Fruit fly (Drosophila melanogaster): Measurements from ENCODE around the gene CG42716.

CG42716 gene

dm6 chr3L:16043045-16043781 lies 9.6 kb downstream of the CG42716 start (continued):
- TF ChIP-seq Hr78 (GFP tag; optimal IDR thresholded peaks at IDR 0.05) (no peak), GATAd (GFP tag; optimal IDR thresholded peaks at IDR 0.05) (no peak), dmrt93B (GFP tag; optimal IDR thresholded peaks at IDR 0.05) (peak; percentile 78), h (GFP tag; optimal IDR thresholded peaks at IDR 0.05) (peak; percentile 47), Rel (GFP tag; optimal IDR thresholded peaks at IDR 0.05) (no peak), Rel (tag; optimal IDR thresholded peaks at IDR 0.05) (peak; percentile 23), CG32264 (GFP tag; optimal IDR thresholded peaks at IDR 0.05) (no peak), sv (GFP tag; optimal IDR thresholded peaks at IDR 0.05) (no peak), psq (GFP tag; optimal IDR thresholded peaks at IDR 0.05) (peak; percentile 92), Dif (GFP tag; optimal IDR thresholded peaks at IDR 0.05; ENCODE audit: partially characterized antibody) (peak; percentile 17), Sp1 (GFP tag; optimal IDR thresholded peaks at IDR 0.05) (peak; percentile 90), OdsH (GFP tag; optimal IDR thresholded peaks at IDR 0.05) (peak; percentile 60), lola (GFP tag; optimal IDR thresholded peaks at IDR 0.05) (no peak), Myc (optimal IDR thresholded peaks at IDR 0.05) (no peak), dl (GFP tag; optimal IDR thresholded peaks at IDR 0.05; ENCODE audit: insufficient read depth in 1 of 2, partially characterized antibody in 2 of 2) (peak in 1 of 2 experiments; percentile 17)

- no peak for TF ChIP-seq Rel (GFP tag; optimal IDR thresholded peaks at IDR 0.05)
- peak; percentile 7 for TF ChIP-seq Rel (tag; optimal IDR thresholded peaks at IDR 0.05)
- TF ChIP-seq pan (optimal IDR thresholded peaks at IDR 0.05) = no peak
- TF ChIP-seq sage (GFP tag; optimal IDR thresholded peaks at IDR 0.05) = no peak
- no peak for TF ChIP-seq lola (GFP tag; optimal IDR thresholded peaks at IDR 0.05)
- no peak for TF ChIP-seq Abd-B (GFP tag; optimal IDR thresholded peaks at IDR 0.05)
Observed at dm6 chr3L:16043782-16044352, 10.3 kb downstream of the CG42716 start.

- TF ChIP-seq CG32264 (GFP tag; optimal IDR thresholded peaks at IDR 0.05) = no peak
- TF ChIP-seq Dif (GFP tag; optimal IDR thresholded peaks at IDR 0.05; ENCODE audit: partially characterized antibody) = no peak
- no peak for TF ChIP-seq Rel (GFP tag; optimal IDR thresholded peaks at IDR 0.05)
- TF ChIP-seq Rel (tag; optimal IDR thresholded peaks at IDR 0.05) = peak; percentile 10
- peak; percentile 48 for TF ChIP-seq h (GFP tag; optimal IDR thresholded peaks at IDR 0.05)
- no peak for TF ChIP-seq Jra (GFP tag; optimal IDR thresholded peaks at IDR 0.05)
- TF ChIP-seq Hr78 (GFP tag; optimal IDR thresholded peaks at IDR 0.05) = no peak
- TF ChIP-seq fru (GFP tag; optimal IDR thresholded peaks at IDR 0.05) = peak; percentile 17
- TF ChIP-seq Dfd (GFP tag; optimal IDR thresholded peaks at IDR 0.05) = no peak
- TF ChIP-seq dmrt93B (GFP tag; optimal IDR thresholded peaks at IDR 0.05) = no peak
- TF ChIP-seq OdsH (GFP tag; optimal IDR thresholded peaks at IDR 0.05) = peak; percentile 58
- TF ChIP-seq psq (GFP tag; optimal IDR thresholded peaks at IDR 0.05) = no peak
- no peak for TF ChIP-seq Hr83 (GFP tag; optimal IDR thresholded peaks at IDR 0.05; ENCODE audit: poor library complexity, severe bottlenecking)
- TF ChIP-seq Sp1 (GFP tag; optimal IDR thresholded peaks at IDR 0.05) = no peak
- TF ChIP-seq GATAd (GFP tag; optimal IDR thresholded peaks at IDR 0.05) = no peak
- peak; percentile 8 for TF ChIP-seq rgr (GFP tag; optimal IDR thresholded peaks at IDR 0.05)
Observed at dm6 chr3L:16045083-16045830, 11.7 kb downstream of the CG42716 start.

- peak; percentile 50 for TF ChIP-seq GATAd (GFP tag; optimal IDR thresholded peaks at IDR 0.05)
- no peak for TF ChIP-seq Abd-B (GFP tag; optimal IDR thresholded peaks at IDR 0.05)
- peak; percentile 90 for TF ChIP-seq dsf (GFP tag; optimal IDR thresholded peaks at IDR 0.05; ENCODE audit: borderline replicate concordance)
- peak; percentile 88 to 97 for TF ChIP-seq foxo (GFP tag; optimal IDR thresholded peaks at IDR 0.05)
- peak; percentile 94 for TF ChIP-seq sage (GFP tag; optimal IDR thresholded peaks at IDR 0.05)
- no peak for TF ChIP-seq pan (optimal IDR thresholded peaks at IDR 0.05)
- TF ChIP-seq N (GFP tag; optimal IDR thresholded peaks at IDR 0.05) = no peak
- TF ChIP-seq Dif (GFP tag; optimal IDR thresholded peaks at IDR 0.05; ENCODE audit: partially characterized antibody) = no peak
- TF ChIP-seq dl (GFP tag; optimal IDR thresholded peaks at IDR 0.05; ENCODE audit: insufficient read depth in 1 of 2, partially characterized antibody in 2 of 2) = no peak
- peak; percentile 95 for TF ChIP-seq CG32264 (GFP tag; optimal IDR thresholded peaks at IDR 0.05)
- TF ChIP-seq HLH106 (tag; optimal IDR thresholded peaks at IDR 0.05) = peak; percentile 96
- peak; percentile 97 for TF ChIP-seq Sp1 (GFP tag; optimal IDR thresholded peaks at IDR 0.05)
- no peak for TF ChIP-seq Dfd (GFP tag; optimal IDR thresholded peaks at IDR 0.05)
- TF ChIP-seq fru (GFP tag; optimal IDR thresholded peaks at IDR 0.05) = peak; percentile 97
- peak; percentile 69 for TF ChIP-seq Hr83 (GFP tag; optimal IDR thresholded peaks at IDR 0.05; ENCODE audit: poor library complexity, severe bottlenecking)
- TF ChIP-seq psq (GFP tag; optimal IDR thresholded peaks at IDR 0.05) = peak; percentile 95
- TF ChIP-seq Mio (GFP tag; optimal IDR thresholded peaks at IDR 0.05) = peak; percentile 82
- TF ChIP-seq lola (GFP tag; optimal IDR thresholded peaks at IDR 0.05) = no peak
- TF ChIP-seq CG9705 (GFP tag; optimal IDR thresholded peaks at IDR 0.05) = peak; percentile 87
- TF ChIP-seq Rel (GFP tag; optimal IDR thresholded peaks at IDR 0.05) = peak; percentile 94
- TF ChIP-seq Rel (tag; optimal IDR thresholded peaks at IDR 0.05) = peak; percentile 94
- TF ChIP-seq ey (GFP tag; optimal IDR thresholded peaks at IDR 0.05) = peak; percentile 97
- peak; percentile 99 for TF ChIP-seq woc (GFP tag; optimal IDR thresholded peaks at IDR 0.05)
- TF ChIP-seq Jra (GFP tag; optimal IDR thresholded peaks at IDR 0.05) = peak; percentile 91
- peak; percentile 97 for TF ChIP-seq OdsH (GFP tag; optimal IDR thresholded peaks at IDR 0.05)
- no peak for TF ChIP-seq usp (GFP tag; optimal IDR thresholded peaks at IDR 0.05)
- TF ChIP-seq rgr (GFP tag; optimal IDR thresholded peaks at IDR 0.05) = peak; percentile 98
- peak; percentile 95 for TF ChIP-seq Hnf4 (GFP tag; optimal IDR thresholded peaks at IDR 0.05)
- peak; percentile 95 for TF ChIP-seq sv (GFP tag; optimal IDR thresholded peaks at IDR 0.05)
- peak; percentile 90 for TF ChIP-seq tai (GFP tag; optimal IDR thresholded peaks at IDR 0.05)
- no peak for TF ChIP-seq Myc (optimal IDR thresholded peaks at IDR 0.05)
- peak; percentile 98 for TF ChIP-seq h (GFP tag; optimal IDR thresholded peaks at IDR 0.05)
- TF ChIP-seq CrebA (GFP tag; optimal IDR thresholded peaks at IDR 0.05; ENCODE audit: borderline replicate concordance) = peak; percentile 96
Observed at dm6 chr3L:16045831-16046336, 12.3 kb downstream of the CG42716 start.

Measured in whole organism, wandering third instar larva.